Fruit fly (Drosophila melanogaster) whole organism, wandering third instar larva: ENCODE measurements around the gene CG31404.

Experiments used
- Dfd ChIP-seq: fragments of >200 bp; optimal IDR thresholded peaks from 2 replicates; lab custom pipeline; 2017; ENCODE audit warnings: missing biosample characterization, missing genetic modification characterization
- GATAd ChIP-seq: sonication (Bioruptor generic); optimal IDR thresholded peaks from 2 replicates; lab custom pipeline; 2016; ENCODE audit warnings: missing biosample characterization, missing genetic modification characterization
- Hnf4 ChIP-seq: fragments of 200-800 bp; sonication (Bioruptor generic); optimal IDR thresholded peaks from 2 replicates; lab custom pipeline; 2016; ENCODE audit warnings: missing biosample characterization, mild to moderate bottlenecking, missing genetic modification characterization
- Hr78 ChIP-seq: fragments of >200 bp; optimal IDR thresholded peaks from 2 replicates; lab custom pipeline; 2017; ENCODE audit warnings: missing biosample characterization, missing genetic modification characterization
- N ChIP-seq: fragments of >200 bp; optimal IDR thresholded peaks from 2 replicates; lab custom pipeline; 2018; ENCODE audit warnings: missing biosample characterization, missing external identifiers, missing genetic modification characterization
- Vsx2 ChIP-seq: fragments of 200-300, 225-300 bp; sonication (Bioruptor generic); optimal IDR thresholded peaks from 2 replicates; lab custom pipeline; 2018; ENCODE audit warnings: missing biosample characterization, missing genetic modification characterization; ENCODE audit not compliant: partially characterized antibody
- h ChIP-seq: fragments of 200-800 bp; sonication (Bioruptor generic); optimal IDR thresholded peaks from 3 replicates; lab custom pipeline; 2016; ENCODE audit warnings: missing biosample characterization, mild to moderate bottlenecking, missing genetic modification characterization
- pan ChIP-seq: fragments of >200 bp; optimal IDR thresholded peaks from 2 replicates; lab custom pipeline; 2017
- psq ChIP-seq: fragments of 200-800 bp; sonication (Bioruptor generic); optimal IDR thresholded peaks from 3 replicates; lab custom pipeline; 2017; ENCODE audit warnings: missing biosample characterization, mild to moderate bottlenecking, missing genetic modification characterization, moderate library complexity
- rgr ChIP-seq: fragments of 200-800 bp; sonication (Bioruptor generic); optimal IDR thresholded peaks from 3 replicates; lab custom pipeline; 2016; ENCODE audit warnings: missing biosample characterization, mild to moderate bottlenecking, missing genetic modification characterization
- sage ChIP-seq: fragments of 200-800 bp; sonication (Bioruptor generic); optimal IDR thresholded peaks from 2 replicates; lab custom pipeline; 2016; ENCODE audit warnings: missing biosample characterization, mild to moderate bottlenecking, missing genetic modification characterization

dm6 chr3R:19343534-19344325 lies 32.1 kb downstream of the CG31404 start:
- TF ChIP-seq Dfd (GFP tag; lab: Kevin White, UChicago): no peak
- no peak for TF ChIP-seq rgr (GFP tag; lab: Kevin White, UChicago)
- TF ChIP-seq h (GFP tag; lab: Kevin White, UChicago): no peak
- no peak for TF ChIP-seq Hnf4 (GFP tag; lab: Kevin White, UChicago)
- TF ChIP-seq N (GFP tag; lab: Kevin White, UChicago): no peak
- no peak for TF ChIP-seq Vsx2 (GFP tag; lab: Kevin White, UChicago)
- TF ChIP-seq psq (GFP tag; lab: Kevin White, UChicago): no peak
- no peak for TF ChIP-seq sage (GFP tag; lab: Kevin White, UChicago)
- TF ChIP-seq GATAd: no peak
- no peak for TF ChIP-seq pan
- TF ChIP-seq Hr78 (GFP tag; lab: Kevin White, UChicago): no peak
